Fruit fly (Drosophila melanogaster) Kc167 (cell line): Measurements from ENCODE around the gene Msp300.

Source experiments
- Myc ChIP-seq: fragments of >200 bp; optimal IDR thresholded peaks from 2 replicates; lab custom pipeline; 2017; ENCODE audit warnings: missing external identifiers
- Sin3A ChIP-seq: fragments of >200 bp; optimal IDR thresholded peaks from 2 replicates; lab custom pipeline; 2018; ENCODE audit warnings: missing external identifiers
- h ChIP-seq: fragments of >200 bp; optimal IDR thresholded peaks from 3 replicates; lab custom pipeline; 2018; ENCODE audit warnings: missing external identifiers
- insv ChIP-seq: fragments of >200 bp; optimal IDR thresholded peaks from 3 replicates; lab custom pipeline; 2018; ENCODE audit warnings: missing external identifiers
- psq ChIP-seq: fragments of >200 bp; optimal IDR thresholded peaks from 2 replicates; lab custom pipeline; 2017; ENCODE audit warnings: missing external identifiers
- ttk ChIP-seq: sonication (Bioruptor generic); optimal IDR thresholded peaks from 2 replicates; lab custom pipeline; 2017; ENCODE audit warnings: missing external identifiers

Msp300 gene

DNA sequence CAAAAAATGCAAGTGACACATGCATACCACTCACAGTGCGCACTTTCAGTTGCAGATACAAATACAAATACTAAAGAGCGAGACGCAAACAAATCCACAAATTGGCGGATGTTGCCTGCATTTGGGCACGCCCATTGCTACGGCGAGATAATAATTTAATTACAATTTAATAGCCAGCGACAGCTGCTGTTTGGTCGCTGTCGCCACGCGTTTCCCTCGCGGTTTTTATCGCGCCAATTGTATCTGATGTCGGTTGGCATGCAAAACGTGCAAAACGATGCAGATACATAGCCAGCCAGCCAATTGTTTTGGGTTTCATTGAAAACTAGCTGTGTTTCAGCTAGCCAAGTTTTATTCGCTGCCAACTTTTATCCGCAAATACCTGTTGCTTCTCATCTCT, 122.6 kb downstream of the Msp300 start:
- TF ChIP-seq Myc (no peak), psq (lab: Kevin White, UChicago) (no peak), h (lab: Kevin White, UChicago) (no peak), Sin3A (lab: Kevin White, UChicago) (no peak), ttk (lab: Kevin White, UChicago) (no peak), insv (lab: Kevin White, UChicago) (no peak)

DNA sequence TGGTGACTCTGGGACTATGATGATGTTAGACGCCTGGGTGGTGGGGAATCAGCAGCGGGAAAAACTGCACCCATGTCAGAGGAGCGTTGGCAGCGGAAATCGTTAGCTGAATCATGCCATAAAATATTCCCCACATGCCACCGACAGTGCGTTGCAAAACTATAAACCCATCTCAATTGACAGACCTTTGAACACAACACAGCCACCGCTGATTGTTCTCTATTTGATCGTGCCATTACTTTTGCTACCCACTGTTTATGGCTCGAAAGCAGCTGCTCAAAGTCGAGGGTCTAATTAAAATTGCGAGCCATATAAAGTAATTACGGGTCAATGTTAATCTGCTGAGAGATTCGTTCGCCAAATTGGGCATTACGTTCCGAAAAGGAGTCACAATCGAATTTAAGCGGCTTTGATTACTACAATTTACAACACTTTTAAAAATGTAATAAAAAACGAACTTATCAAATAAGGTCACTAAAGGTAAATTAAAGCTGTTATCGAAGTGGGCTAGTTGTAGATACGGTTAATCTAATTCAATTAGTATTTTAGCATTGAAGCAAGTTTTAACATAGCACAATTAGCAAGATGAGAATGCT, 124.1 kb downstream of the Msp300 start:
- no peak for TF ChIP-seq h (lab: Kevin White, UChicago)
- TF ChIP-seq insv (lab: Kevin White, UChicago) = no peak
- no peak for TF ChIP-seq ttk (lab: Kevin White, UChicago)

DNA sequence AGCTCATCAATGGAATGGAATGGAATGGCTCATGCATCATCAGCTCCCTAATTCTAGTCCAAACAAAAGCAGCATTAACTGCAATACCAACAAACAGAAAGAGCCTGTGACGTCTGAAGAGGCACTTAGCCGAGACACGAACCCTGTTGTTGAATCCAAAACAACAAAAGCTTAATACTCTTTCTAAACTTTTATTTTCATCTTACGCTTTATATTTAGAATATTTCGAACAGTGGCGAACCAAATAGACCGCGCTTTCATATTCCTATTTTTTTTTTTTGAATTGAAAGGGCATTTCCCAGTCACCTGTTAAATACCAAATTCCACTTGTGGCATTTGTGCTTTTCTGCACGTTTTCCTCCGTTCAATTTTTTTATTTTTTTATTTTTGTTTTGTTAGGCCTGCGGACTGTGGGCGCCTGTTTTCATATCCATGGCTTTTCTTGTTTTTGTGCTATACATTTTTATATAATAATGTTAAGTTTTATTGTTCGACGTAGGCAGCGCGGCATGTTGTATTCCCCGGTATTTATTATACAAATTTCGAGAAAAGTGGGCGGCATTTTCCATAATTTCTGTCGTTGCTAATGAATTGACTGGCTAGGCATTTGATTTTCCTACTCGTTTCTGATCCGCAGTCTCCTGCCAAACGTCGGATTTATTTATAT, 125.0 kb downstream of the Msp300 start:
- TF ChIP-seq ttk (lab: Kevin White, UChicago) (no peak), insv (lab: Kevin White, UChicago) (no peak)

DNA sequence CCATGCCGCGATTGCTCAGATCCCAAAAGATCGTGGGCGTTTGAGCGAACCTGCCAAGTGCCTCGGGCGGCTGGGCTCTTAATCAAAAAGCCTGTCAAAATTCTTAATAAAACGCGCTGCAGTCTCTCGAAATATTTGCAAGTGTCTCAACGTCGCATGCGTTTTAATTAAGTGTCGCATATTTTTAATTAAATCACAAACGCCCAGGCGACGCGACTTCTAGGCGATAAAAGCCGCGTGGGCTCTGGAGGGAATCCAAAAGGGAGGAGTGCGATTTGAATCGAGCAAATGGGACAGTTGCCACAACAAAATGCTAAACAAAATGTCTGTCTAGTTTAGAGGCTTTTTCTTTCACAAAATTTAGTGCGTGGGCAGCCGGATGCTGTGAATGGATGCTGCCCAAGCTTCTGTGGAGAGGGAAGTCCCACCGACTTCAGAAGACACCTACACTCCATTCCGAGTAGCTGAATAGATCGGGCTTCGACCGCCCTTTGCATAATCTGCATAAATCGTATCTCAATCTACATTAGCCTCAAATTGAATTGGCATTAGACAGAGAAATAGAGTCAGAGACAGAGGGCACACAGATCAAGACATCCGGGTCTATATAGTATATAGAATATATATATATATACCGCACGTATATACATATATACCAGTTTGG, 126.3 kb downstream of the Msp300 start:
- no peak for TF ChIP-seq insv (lab: Kevin White, UChicago)
- TF ChIP-seq h (lab: Kevin White, UChicago) = no peak
- TF ChIP-seq ttk (lab: Kevin White, UChicago) = no peak

DNA sequence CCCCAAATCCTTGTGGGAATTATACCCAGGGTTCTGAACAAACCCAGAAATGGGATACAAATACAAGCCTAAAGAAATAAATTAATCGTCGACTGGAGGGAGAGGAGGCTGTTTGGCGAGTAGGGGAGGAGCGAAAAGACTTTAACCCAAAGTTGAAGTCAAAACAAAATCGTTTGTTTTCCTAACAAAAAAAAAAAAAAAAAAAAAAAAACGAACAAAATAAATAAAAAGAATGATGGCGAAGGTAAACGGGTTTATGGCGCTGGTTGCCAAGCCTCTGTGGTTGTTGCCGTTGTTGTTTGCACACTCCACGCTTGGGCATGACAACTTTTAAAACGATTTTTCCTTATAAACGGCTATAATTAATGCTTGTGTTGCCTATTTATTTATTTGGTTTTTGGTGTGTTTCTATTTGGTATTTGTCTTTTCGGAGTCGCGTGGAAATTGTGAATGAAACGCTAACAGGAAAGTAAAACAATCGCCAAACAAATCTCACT, 128.0 kb downstream of the Msp300 start:
- TF ChIP-seq Myc (no peak), h (lab: Kevin White, UChicago) (no peak), insv (lab: Kevin White, UChicago) (no peak), ttk (lab: Kevin White, UChicago) (no peak), psq (lab: Kevin White, UChicago) (no peak), Sin3A (lab: Kevin White, UChicago) (no peak)

DNA sequence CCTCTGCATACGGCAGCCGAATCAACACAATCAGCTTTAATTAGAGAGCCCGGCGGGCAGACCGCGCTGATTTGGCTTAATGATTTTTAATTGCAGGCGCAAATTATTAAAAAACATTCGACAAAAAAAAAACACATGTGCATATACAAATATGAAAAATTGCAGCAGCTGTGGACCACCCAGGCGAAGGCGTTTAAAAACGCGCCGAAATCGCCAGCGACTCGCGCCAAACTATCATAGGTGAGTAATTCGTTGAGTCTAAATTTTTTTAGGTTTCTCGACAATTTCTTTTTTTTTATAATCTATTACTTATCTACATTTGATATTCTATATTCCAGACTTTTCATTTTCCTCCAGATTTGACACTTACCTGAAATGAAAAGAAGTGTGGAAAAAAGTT, 128.6 kb downstream of the Msp300 start:
- TF ChIP-seq Myc (no peak), insv (lab: Kevin White, UChicago) (no peak), Sin3A (lab: Kevin White, UChicago) (no peak), psq (lab: Kevin White, UChicago) (no peak), h (lab: Kevin White, UChicago) (no peak), ttk (lab: Kevin White, UChicago) (no peak)

DNA sequence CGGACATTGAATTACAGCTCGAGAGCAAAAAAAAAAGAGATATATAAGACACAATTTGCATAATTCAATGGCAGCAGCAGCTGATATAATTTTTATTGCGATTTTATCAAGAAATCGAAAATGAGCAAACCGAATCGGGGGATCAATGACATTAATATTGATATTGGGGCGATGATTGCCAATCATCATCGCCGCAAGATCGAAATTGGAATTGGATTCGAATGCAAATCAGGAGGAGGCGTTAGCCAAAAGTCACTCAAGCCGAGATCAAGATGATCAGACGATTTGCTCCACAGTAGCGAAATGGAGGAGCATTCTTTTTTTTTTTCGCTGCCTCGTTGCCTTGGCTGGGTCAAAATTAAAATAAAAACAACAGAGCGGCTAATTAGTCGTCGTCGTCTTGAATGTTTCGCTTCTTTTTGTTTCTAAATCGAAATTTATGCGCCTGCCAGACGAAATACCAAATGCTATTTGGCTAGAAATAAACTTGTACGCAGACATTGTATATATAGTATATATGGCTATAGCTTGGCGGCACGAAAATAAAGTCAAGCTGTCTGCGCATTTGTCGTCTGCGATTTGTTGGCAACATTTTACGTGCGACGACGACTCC, 129.2 kb downstream of the Msp300 start:
- TF ChIP-seq psq (lab: Kevin White, UChicago) (no peak), h (lab: Kevin White, UChicago) (no peak), ttk (lab: Kevin White, UChicago) (no peak), insv (lab: Kevin White, UChicago) (no peak), Sin3A (lab: Kevin White, UChicago) (no peak), Myc (no peak)

DNA sequence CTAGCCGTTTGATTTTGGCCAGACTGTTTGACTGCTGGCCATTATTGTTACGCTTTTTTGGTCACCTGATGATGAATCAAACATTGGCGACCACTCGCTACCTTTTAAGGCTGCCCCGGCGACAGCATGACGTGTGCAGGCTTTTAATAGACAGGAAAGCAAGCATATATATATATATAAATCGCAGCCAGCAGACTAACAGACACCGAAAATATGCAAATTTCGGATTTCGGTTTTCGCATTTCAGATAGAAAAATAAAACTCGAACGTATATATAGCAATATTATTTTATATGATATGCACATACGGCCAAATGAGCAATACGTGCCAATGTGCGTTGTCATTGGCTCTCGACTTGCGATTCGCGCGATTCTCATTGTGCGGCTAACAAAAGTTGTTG, 130.1 kb downstream of the Msp300 start:
- TF ChIP-seq Sin3A (lab: Kevin White, UChicago) (no peak), Myc (no peak), psq (lab: Kevin White, UChicago) (no peak), ttk (lab: Kevin White, UChicago) (no peak), insv (lab: Kevin White, UChicago) (no peak), h (lab: Kevin White, UChicago) (no peak)

DNA sequence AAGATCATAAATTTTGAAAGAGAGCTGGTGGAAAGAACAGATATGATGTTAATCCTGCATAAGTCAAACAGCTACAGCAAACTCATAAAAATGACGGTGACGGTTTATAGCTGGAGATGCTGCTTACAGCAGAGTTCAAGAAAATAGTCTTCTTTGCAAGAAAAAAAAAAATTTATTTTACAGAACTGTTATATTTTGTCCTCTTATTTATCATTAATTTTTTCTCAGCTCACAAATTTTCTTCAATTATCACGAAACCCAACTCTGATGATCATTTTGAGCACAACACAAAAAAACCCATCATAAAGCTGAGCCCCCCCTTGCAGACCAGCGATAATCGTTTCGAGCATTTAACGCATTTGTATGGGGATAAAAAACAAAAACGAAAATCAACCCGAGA, 130.8 kb downstream of the Msp300 start:
- TF ChIP-seq psq (lab: Kevin White, UChicago) (no peak), insv (lab: Kevin White, UChicago) (no peak), Sin3A (lab: Kevin White, UChicago) (no peak), Myc (no peak), ttk (lab: Kevin White, UChicago) (no peak), h (lab: Kevin White, UChicago) (no peak)

DNA sequence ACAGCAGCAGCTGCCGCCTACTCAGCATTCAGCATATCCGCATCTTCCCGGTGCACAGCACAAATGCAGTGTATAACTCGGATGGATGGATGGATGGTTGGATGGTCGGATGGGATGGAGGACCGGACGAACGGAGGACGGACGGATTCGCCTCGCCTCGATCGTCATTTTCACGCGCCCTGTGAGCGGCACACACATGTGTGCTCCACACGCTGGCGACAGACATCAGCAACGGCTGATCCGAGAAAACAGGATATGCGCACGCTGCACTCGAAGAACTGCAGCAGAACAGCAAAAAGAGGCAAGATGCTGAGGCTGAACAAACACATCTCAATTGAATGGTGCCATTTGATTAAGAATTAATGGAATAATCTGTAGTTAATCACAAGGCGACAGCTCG, 131.5 kb downstream of the Msp300 start:
- TF ChIP-seq psq (lab: Kevin White, UChicago) (no peak), ttk (lab: Kevin White, UChicago) (no peak), Myc (no peak), Sin3A (lab: Kevin White, UChicago) (no peak), h (lab: Kevin White, UChicago) (no peak), insv (lab: Kevin White, UChicago) (no peak)

DNA sequence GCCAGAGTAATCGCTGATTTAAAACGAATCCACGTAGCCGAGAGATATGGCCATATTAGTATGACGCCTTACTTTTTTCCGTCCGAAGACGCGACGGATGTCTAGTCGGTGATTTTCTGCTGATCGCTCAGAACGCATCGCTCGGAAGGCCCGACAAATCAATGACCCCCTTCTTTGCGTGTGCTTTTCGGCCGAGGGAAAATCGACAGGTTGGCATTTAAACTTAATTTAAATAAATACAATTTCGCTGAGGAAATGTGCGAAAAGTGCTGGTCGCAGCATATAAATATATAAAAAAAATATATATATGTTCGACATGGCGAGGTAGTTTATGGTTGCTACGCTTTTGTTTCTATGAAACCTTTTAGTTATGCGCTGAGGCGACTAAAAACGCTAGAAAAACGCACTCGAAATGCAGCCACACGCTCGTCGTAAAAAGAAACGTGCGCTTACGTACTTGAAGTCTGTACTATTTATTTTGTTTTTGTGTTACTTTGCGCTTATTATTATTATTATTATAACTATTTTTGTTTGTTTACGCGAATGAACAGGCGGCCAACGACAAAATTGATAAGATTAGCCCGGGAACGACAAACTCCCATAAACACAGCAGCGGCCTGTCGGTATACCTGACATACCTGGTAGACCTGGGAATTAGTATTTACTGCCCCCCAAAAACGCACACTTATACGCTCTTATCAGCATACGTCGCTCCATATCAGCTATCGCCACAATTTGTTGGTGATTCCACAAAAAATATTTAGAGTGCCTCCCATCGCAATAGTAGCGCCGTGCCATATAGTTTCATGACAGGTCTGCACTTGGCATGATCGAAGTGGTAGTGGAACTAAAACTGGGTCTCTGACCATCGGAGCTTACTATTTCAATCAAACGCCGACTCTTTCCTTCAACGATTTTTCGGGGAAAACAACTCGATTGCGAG, 132.6 kb downstream of the Msp300 start:
- TF ChIP-seq ttk (lab: Kevin White, UChicago) = no peak
- TF ChIP-seq insv (lab: Kevin White, UChicago) = no peak
- no peak for TF ChIP-seq h (lab: Kevin White, UChicago)
- no peak for TF ChIP-seq Myc
- no peak for TF ChIP-seq Sin3A (lab: Kevin White, UChicago)
- TF ChIP-seq psq (lab: Kevin White, UChicago) = no peak
